Fruit fly (Drosophila melanogaster) whole organism: Measurements from ENCODE around the gene Grp170.

Source experiments
- CG8478 ChIP-seq: fragments of >200 bp; optimal IDR thresholded peaks from 2 replicates; lab custom pipeline; 2018; ENCODE audit warnings: inconsistent platforms
- pan ChIP-seq: fragments of >200 bp; optimal IDR thresholded peaks from 2 replicates; lab custom pipeline; 2017
- psq ChIP-seq: fragments of >200 bp; optimal IDR thresholded peaks from 2 replicates; lab custom pipeline; 2017

dm6 chrX:2286255-2286654, 11.4 kb upstream of the Grp170 start:
- no peak for TF ChIP-seq pan (lab: Kevin White, UChicago)
- TF ChIP-seq psq (lab: Kevin White, UChicago), result no peak
- no peak for TF ChIP-seq CG8478 (lab: Kevin White, UChicago)
